Worm (Caenorhabditis elegans) whole organism, L2 larva: ENCODE measurements around the gene T11F9.21.

Source experiments
- R02D3.7 ChIP-seq: fragments of 150-350 bp; optimal IDR thresholded peaks from 2 replicates; lab custom pipeline; 2014; ENCODE audit warnings: missing biosample characterization, missing genetic modification characterization
- fos-1 ChIP-seq: fragments of 150-350 bp; optimal IDR thresholded peaks from 2 replicates; lab custom pipeline; 2014; ENCODE audit warnings: missing biosample characterization, missing genetic modification characterization
- lin-39 ChIP-seq: fragments of 150-350 bp; optimal IDR thresholded peaks from 2 replicates; lab custom pipeline; 2014; ENCODE audit warnings: missing biosample characterization, missing genetic modification reagents, missing genetic modification characterization
- unc-39 ChIP-seq: fragments of 150-350 bp; optimal IDR thresholded peaks from 2 replicates; lab custom pipeline; 2014; ENCODE audit warnings: missing biosample characterization, missing genetic modification characterization
- zag-1 ChIP-seq: fragments of 150-350 bp; optimal IDR thresholded peaks from 2 replicates; lab custom pipeline; 2014; ENCODE audit warnings: missing biosample characterization, missing genetic modification characterization

ce11 chrV:11445375-11445774 is 47.2 kb upstream of the T11F9.21 start:
- TF ChIP-seq R02D3.7 = no peak
- TF ChIP-seq lin-39 (tag; lab: Kevin White, UChicago) = no peak
- TF ChIP-seq fos-1 = no peak
- no peak for TF ChIP-seq unc-39
- peak; percentile 58 for TF ChIP-seq zag-1 (tag; lab: Kevin White, UChicago)
